Worm (Caenorhabditis elegans) whole organism, L4 larva: ENCODE data around the gene srg-57.
"Not testable (repeated sequence)": the region's sequence is repeated elsewhere in the genome, so short reads cannot be mapped to it uniquely, and the experiment has no call there.

Experiments
- Y48G9A.11 ChIP-seq: fragments of 200-800 bp; sonication (Bioruptor generic); IDR thresholded peaks from 2 replicates; pipeline ENCODE4 v1.3.6; 2022; ENCODE audit warnings: missing genetic modification reagents, missing genetic modification characterization, missing compliant biosample characterization
- aly-2 ChIP-seq: sonication (generic microtip); optimal IDR thresholded peaks from 2 replicates; lab custom pipeline; 2018; ENCODE audit warnings: missing biosample characterization, missing genetic modification characterization
- hlh-30 ChIP-seq: sonication (generic microtip); optimal IDR thresholded peaks from 2 replicates; lab custom pipeline; 2017; ENCODE audit warnings: antibody characterized with exemption, mild to moderate bottlenecking, missing genetic modification characterization, missing compliant biosample characterization; ENCODE audit not compliant: insufficient read depth
- nhr-237 ChIP-seq: sonication (generic microtip); optimal IDR thresholded peaks from 2 replicates; lab custom pipeline; 2017; ENCODE audit warnings: missing biosample characterization, missing genetic modification characterization
- pha-4 ChIP-seq, 2 experiments: fragments of 150-350 bp in 1 of 2; fragments of 200-800 bp in 1 of 2; sonication (Bioruptor generic) in 1 of 2; IDR thresholded peaks in 1 of 2; optimal IDR thresholded peaks in 1 of 2; 2 replicates each; pipeline versions ENCODE4 v1.3.6 to Lab custom; 2014 to 2022; ENCODE audit warnings: missing genetic modification characterization in 2 of 2, missing genetic modification reagents in 2 of 2, missing biosample characterization in 1 of 2, missing compliant biosample characterization in 1 of 2
- tag-97 ChIP-seq: fragments of 200-800 bp; sonication (Bioruptor generic); IDR thresholded peaks from 2 replicates; pipeline ENCODE4 v1.3.6; 2022; ENCODE audit warnings: missing genetic modification characterization, missing compliant biosample characterization

DNA sequence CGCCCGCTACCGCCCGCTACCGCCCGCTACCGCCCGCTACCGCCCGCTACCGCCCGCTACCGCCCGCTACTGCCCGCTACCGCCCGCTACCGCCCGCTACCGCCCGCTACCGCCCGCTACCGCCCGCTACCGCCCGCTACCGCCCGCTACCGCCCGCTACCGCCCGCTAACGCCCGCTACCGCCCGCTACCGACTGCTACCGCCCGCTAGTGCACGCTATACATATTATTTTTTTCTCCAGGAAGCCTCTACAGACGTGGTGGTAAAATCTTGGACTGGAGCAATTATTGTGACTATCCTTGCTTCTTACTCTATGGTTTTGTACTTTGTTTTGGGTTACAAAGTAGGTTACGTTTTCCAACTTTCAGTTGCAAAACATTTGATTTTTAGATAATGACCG is 44.2 kb upstream of the srg-57 start:
- TF ChIP-seq tag-97 (GFP tag; lab: Robert Waterston, UW); aly-2 (tag; lab: Kevin White, UChicago); nhr-237 (tag; lab: Kevin White, UChicago); pha-4 (GFP tag; IDR thresholded peaks at IDR 0.05; lab: Robert Waterston, UW); pha-4 (tag; optimal IDR thresholded peaks at IDR 0.05; lab: Kevin White, UChicago); hlh-30 (tag; lab: Kevin White, UChicago); Y48G9A.11 (GFP tag; lab: Robert Waterston, UW): not testable (repeated sequence)
